Worm (Caenorhabditis elegans): ENCODE measurements around the gene T23B12.6.

DNA sequence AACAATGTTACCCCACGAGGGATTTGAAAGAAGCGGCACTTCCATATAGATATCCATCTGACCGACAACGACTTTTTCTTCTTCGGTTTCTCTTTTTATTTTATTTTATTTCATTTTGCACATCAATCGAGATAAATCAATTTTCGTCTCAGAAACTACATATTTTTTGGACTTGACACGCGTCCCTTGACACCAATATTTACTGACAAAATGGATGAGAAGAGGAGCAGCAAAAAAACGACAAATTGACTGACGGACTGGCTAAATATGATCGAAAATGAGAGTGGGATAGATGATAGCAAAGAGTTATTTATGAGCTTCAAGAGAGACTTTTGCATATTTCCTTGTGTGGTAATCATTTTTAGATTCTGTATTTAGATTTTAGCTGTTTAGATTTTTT, 22.9 kb downstream of the T23B12.6 start:
- no peak for TF ChIP-seq lin-39 (tag; optimal IDR thresholded peaks at IDR 0.05)
- TF ChIP-seq ceh-82 (tag; optimal IDR thresholded peaks at IDR 0.05) = no peak
- no peak for TF ChIP-seq nhr-12 (tag; optimal IDR thresholded peaks at IDR 0.05)
- TF ChIP-seq unc-62 (GFP tag; optimal IDR thresholded peaks at IDR 0.05) = no peak

Data from whole organism, L2 larva.